Fruit fly (Drosophila melanogaster) whole organism, wandering third instar larva: ENCODE measurements around the gene SCAR.
A peak's percentile ranks its signal among the peaks of the same experiment; 100 is the strongest.

Source experiments
- Abd-B ChIP-seq: fragments of >200 bp; optimal IDR thresholded peaks from 2 replicates; lab custom pipeline; 2017; ENCODE audit warnings: missing biosample characterization, missing genetic modification characterization
- CG32264 ChIP-seq: fragments of 200-800 bp; sonication (Bioruptor generic); optimal IDR thresholded peaks from 2 replicates; lab custom pipeline; 2016; ENCODE audit warnings: missing biosample characterization, missing genetic modification characterization
- CG9705 ChIP-seq: fragments of 200-800 bp; sonication (Bioruptor generic); optimal IDR thresholded peaks from 2 replicates; lab custom pipeline; 2018; ENCODE audit warnings: missing biosample characterization, mild to moderate bottlenecking, missing genetic modification characterization
- CrebA ChIP-seq: fragments of 200-800 bp; sonication (Bioruptor generic); optimal IDR thresholded peaks from 2 replicates; lab custom pipeline; 2016; ENCODE audit warnings: missing biosample characterization, mild to moderate bottlenecking, missing genetic modification characterization, borderline replicate concordance
- HLH106 ChIP-seq: fragments of 200-800 bp; optimal IDR thresholded peaks from 3 replicates; lab custom pipeline; 2019; ENCODE audit warnings: missing biosample characterization, mild to moderate bottlenecking, missing genetic modification characterization, moderate library complexity
- Hnf4 ChIP-seq: fragments of 200-800 bp; sonication (Bioruptor generic); optimal IDR thresholded peaks from 2 replicates; lab custom pipeline; 2016; ENCODE audit warnings: missing biosample characterization, mild to moderate bottlenecking, missing genetic modification characterization
- Hr78 ChIP-seq: fragments of >200 bp; optimal IDR thresholded peaks from 2 replicates; lab custom pipeline; 2017; ENCODE audit warnings: missing biosample characterization, missing genetic modification characterization
- Hr83 ChIP-seq: fragments of 200-300 bp; sonication (Bioruptor generic); optimal IDR thresholded peaks from 2 replicates; lab custom pipeline; 2016; ENCODE audit warnings: missing biosample characterization, mild to moderate bottlenecking, missing genetic modification characterization, moderate library complexity; ENCODE audit not compliant: poor library complexity, severe bottlenecking
- Jra ChIP-seq: sonication (Bioruptor generic); optimal IDR thresholded peaks from 2 replicates; lab custom pipeline; 2016; ENCODE audit warnings: missing biosample characterization, missing genetic modification characterization
- Mio ChIP-seq: sonication (Bioruptor generic); optimal IDR thresholded peaks from 2 replicates; lab custom pipeline; 2016; ENCODE audit warnings: missing biosample characterization, missing genetic modification characterization
- Myc ChIP-seq: fragments of >200 bp; optimal IDR thresholded peaks from 2 replicates; lab custom pipeline; 2017
- N ChIP-seq: fragments of >200 bp; optimal IDR thresholded peaks from 2 replicates; lab custom pipeline; 2018; ENCODE audit warnings: missing biosample characterization, missing external identifiers, missing genetic modification characterization
- OdsH ChIP-seq: fragments of 200-800 bp; sonication (Bioruptor generic); optimal IDR thresholded peaks from 2 replicates; lab custom pipeline; 2016; ENCODE audit warnings: missing biosample characterization, mild to moderate bottlenecking, missing genetic modification characterization
- Rel ChIP-seq, 2 experiments: fragments of 200-800 bp; sonication (Bioruptor generic) in 1 of 2; optimal IDR thresholded peaks; 2 replicates in 1 of 2; 3 replicates in 1 of 2; lab custom pipeline; 2016 to 2019; ENCODE audit warnings: mild to moderate bottlenecking in 2 of 2, missing biosample characterization in 2 of 2, missing genetic modification characterization in 2 of 2, moderate library complexity in 1 of 2
- Sp1 ChIP-seq: fragments of 200-800 bp; sonication (Bioruptor generic); optimal IDR thresholded peaks from 3 replicates; lab custom pipeline; 2019; ENCODE audit warnings: missing biosample characterization, mild to moderate bottlenecking, missing genetic modification characterization, moderate library complexity
- Vsx2 ChIP-seq: fragments of 200-300, 225-300 bp; sonication (Bioruptor generic); optimal IDR thresholded peaks from 2 replicates; lab custom pipeline; 2018; ENCODE audit warnings: missing biosample characterization, missing genetic modification characterization; ENCODE audit not compliant: partially characterized antibody
- br ChIP-seq: fragments of 200-800 bp; sonication (Bioruptor generic); optimal IDR thresholded peaks from 2 replicates; lab custom pipeline; 2016; ENCODE audit warnings: missing biosample characterization, missing genetic modification characterization
- brk ChIP-seq: fragments of 200-800 bp; sonication (Bioruptor generic); optimal IDR thresholded peaks from 2 replicates; lab custom pipeline; 2016; ENCODE audit warnings: missing biosample characterization, mild to moderate bottlenecking, missing genetic modification characterization
- dl ChIP-seq, 2 experiments: fragments of 175-275, 200-275 bp in 1 of 2; fragments of 200-275 bp in 1 of 2; sonication (Bioruptor generic); optimal IDR thresholded peaks; lab custom pipeline; 2018; ENCODE audit warnings: mild to moderate bottlenecking in 2 of 2, missing biosample characterization in 2 of 2, missing genetic modification characterization in 2 of 2, moderate library complexity in 2 of 2; ENCODE audit not compliant: partially characterized antibody in 2 of 2, insufficient read depth in 1 of 2
- dmrt93B ChIP-seq: fragments of 200-800 bp; sonication (Bioruptor generic); optimal IDR thresholded peaks from 2 replicates; lab custom pipeline; 2018; ENCODE audit warnings: missing biosample characterization, mild to moderate bottlenecking, missing genetic modification characterization
- ey ChIP-seq: fragments of 200-800 bp; sonication (Bioruptor generic); optimal IDR thresholded peaks from 2 replicates; lab custom pipeline; 2016; ENCODE audit warnings: missing biosample characterization, missing genetic modification characterization
- foxo ChIP-seq, 2 experiments: fragments of 200-800 bp; sonication (Bioruptor generic); optimal IDR thresholded peaks; 2 replicates in 1 of 2; 3 replicates in 1 of 2; lab custom pipeline; 2016 to 2017; ENCODE audit warnings: missing biosample characterization in 2 of 2, missing genetic modification characterization in 2 of 2
- fru ChIP-seq: fragments of 200-800 bp; sonication (Bioruptor generic); optimal IDR thresholded peaks from 3 replicates; lab custom pipeline; 2016; ENCODE audit warnings: missing biosample characterization, mild to moderate bottlenecking, missing genetic modification characterization
- h ChIP-seq: fragments of 200-800 bp; sonication (Bioruptor generic); optimal IDR thresholded peaks from 3 replicates; lab custom pipeline; 2016; ENCODE audit warnings: missing biosample characterization, mild to moderate bottlenecking, missing genetic modification characterization
- jim ChIP-seq: fragments of 175-275, 200-325 bp; sonication (Bioruptor generic); optimal IDR thresholded peaks from 2 replicates; lab custom pipeline; 2016; ENCODE audit warnings: missing biosample characterization, mild to moderate bottlenecking, missing genetic modification characterization
- lola ChIP-seq: fragments of >200 bp; optimal IDR thresholded peaks from 2 replicates; lab custom pipeline; 2017; ENCODE audit warnings: missing biosample characterization, missing genetic modification characterization
- pan ChIP-seq: fragments of >200 bp; optimal IDR thresholded peaks from 2 replicates; lab custom pipeline; 2017
- psq ChIP-seq: fragments of 200-800 bp; sonication (Bioruptor generic); optimal IDR thresholded peaks from 3 replicates; lab custom pipeline; 2017; ENCODE audit warnings: missing biosample characterization, mild to moderate bottlenecking, missing genetic modification characterization, moderate library complexity
- rgr ChIP-seq: fragments of 200-800 bp; sonication (Bioruptor generic); optimal IDR thresholded peaks from 3 replicates; lab custom pipeline; 2016; ENCODE audit warnings: missing biosample characterization, mild to moderate bottlenecking, missing genetic modification characterization
- sage ChIP-seq: fragments of 200-800 bp; sonication (Bioruptor generic); optimal IDR thresholded peaks from 2 replicates; lab custom pipeline; 2016; ENCODE audit warnings: missing biosample characterization, mild to moderate bottlenecking, missing genetic modification characterization
- tai ChIP-seq: sonication (Bioruptor generic); optimal IDR thresholded peaks from 2 replicates; lab custom pipeline; 2016; ENCODE audit warnings: missing biosample characterization, missing genetic modification characterization
- usp ChIP-seq: fragments of >200 bp; optimal IDR thresholded peaks from 2 replicates; lab custom pipeline; 2017; ENCODE audit warnings: missing biosample characterization, missing genetic modification characterization

The SCAR gene

dm6 chr2L:11001376-11002122 lies 25.0 kb downstream of the SCAR start, which contains the start of the genes aub and lectin-33A:
aub (minus strand) TSS chr2L:11001476.
lectin-33A (plus strand) TSS chr2L:11002072.
- no peak for TF ChIP-seq CG32264 (GFP tag; lab: Kevin White, UChicago)
- no peak for TF ChIP-seq OdsH
- no peak for TF ChIP-seq dl (GFP tag; optimal IDR thresholded peaks at IDR 0.05; lab: Kevin White, UChicago; ENCODE audit: insufficient read depth in 1 of 2, partially characterized antibody in 2 of 2)
- no peak for TF ChIP-seq Rel (GFP tag; optimal IDR thresholded peaks at IDR 0.05; lab: Kevin White, UChicago)
- TF ChIP-seq Rel (tag; optimal IDR thresholded peaks at IDR 0.05; lab: Kevin White, UChicago) = no peak
- TF ChIP-seq N (GFP tag; lab: Kevin White, UChicago) = no peak
- no peak for TF ChIP-seq Hr78 (GFP tag; lab: Kevin White, UChicago)
- TF ChIP-seq jim (GFP tag; lab: Kevin White, UChicago) = no peak
- TF ChIP-seq Abd-B (GFP tag; lab: Kevin White, UChicago) = no peak
- TF ChIP-seq psq = no peak
- no peak for TF ChIP-seq tai (GFP tag; lab: Kevin White, UChicago)

dm6 chr2L:11003925-11004673 lies 27.5 kb downstream of the SCAR start, which contains the start of gene RpL9:
RpL9 (minus strand) TSS chr2L:11004189.
- TF ChIP-seq Hr83 (GFP tag; lab: Kevin White, UChicago) = peak; percentile 87
- TF ChIP-seq rgr (GFP tag; lab: Kevin White, UChicago) = no peak
- TF ChIP-seq ey (GFP tag; lab: Kevin White, UChicago) = peak; percentile 4
- TF ChIP-seq CG32264 (GFP tag; lab: Kevin White, UChicago) = no peak
- TF ChIP-seq jim (GFP tag; lab: Kevin White, UChicago) = no peak
- TF ChIP-seq CG9705 = peak; percentile 52
- TF ChIP-seq brk (GFP tag; lab: Kevin White, UChicago) = no peak
- TF ChIP-seq foxo (GFP tag; optimal IDR thresholded peaks at IDR 0.05; lab: Kevin White, UChicago) = no peak
- TF ChIP-seq HLH106 (tag; lab: Kevin White, UChicago) = no peak
- TF ChIP-seq Jra (GFP tag; lab: Kevin White, UChicago) = peak; percentile 19
- TF ChIP-seq Myc (lab: Kevin White, UChicago) = peak; percentile 59
- no peak for TF ChIP-seq Hr78 (GFP tag; lab: Kevin White, UChicago)
- TF ChIP-seq sage (GFP tag; lab: Kevin White, UChicago) = no peak
- peak; percentile 32 for TF ChIP-seq psq
- TF ChIP-seq dmrt93B (GFP tag; lab: Kevin White, UChicago) = peak; percentile 60
- TF ChIP-seq Abd-B (GFP tag; lab: Kevin White, UChicago) = no peak
- TF ChIP-seq OdsH = peak; percentile 46
- no peak for TF ChIP-seq CrebA (GFP tag; lab: Kevin White, UChicago)
- TF ChIP-seq br (GFP tag; lab: Kevin White, UChicago) = peak; percentile 61
- TF ChIP-seq Sp1 (GFP tag; lab: Kevin White, UChicago) = peak; percentile 80
- no peak for TF ChIP-seq usp
- TF ChIP-seq lola = no peak
- TF ChIP-seq Hnf4 (GFP tag; lab: Kevin White, UChicago) = peak; percentile 22
- TF ChIP-seq pan (lab: Kevin White, UChicago) = no peak
- TF ChIP-seq h (GFP tag; lab: Kevin White, UChicago) = peak; percentile 62
- TF ChIP-seq Mio (GFP tag; lab: Kevin White, UChicago) = no peak

dm6 chr2L:11004674-11005045 lies 28.1 kb downstream of the SCAR start, which contains the start of gene Nup154:
Nup154 (plus strand) TSS chr2L:11004820.
- TF ChIP-seq fru (GFP tag; lab: Kevin White, UChicago) (no peak), Vsx2 (GFP tag; lab: Kevin White, UChicago) (no peak), Abd-B (GFP tag; lab: Kevin White, UChicago) (no peak), N (GFP tag; lab: Kevin White, UChicago) (no peak), h (GFP tag; lab: Kevin White, UChicago) (no peak), sage (GFP tag; lab: Kevin White, UChicago) (no peak), psq (no peak), dmrt93B (GFP tag; lab: Kevin White, UChicago) (no peak)
